Fruit fly (Drosophila melanogaster): ENCODE measurements around the gene Blos3.

The Blos3 gene

dm6 chr3L:18833234-18833633 is 36.8 kb upstream of the Blos3 start (continued):
- TF ChIP-seq CG9437 (GFP tag; optimal IDR thresholded peaks at IDR 0.05) (no peak), CG34376 (GFP tag; optimal IDR thresholded peaks at IDR 0.05) (no peak), Dek (tag; optimal IDR thresholded peaks at IDR 0.05) (peak; percentile 45), eyg (GFP tag; optimal IDR thresholded peaks at IDR 0.05) (no peak), Dref (GFP tag; IDR thresholded peaks at IDR 0.05) (no peak), sens-2 (GFP tag; IDR thresholded peaks at IDR 0.05) (no peak), CG2875 (GFP tag; optimal IDR thresholded peaks at IDR 0.05) (peak; percentile 5), kni (GFP tag; optimal IDR thresholded peaks at IDR 0.05) (no peak), BtbVII (GFP tag; optimal IDR thresholded peaks at IDR 0.05) (peak; percentile 41), gce (GFP tag; IDR thresholded peaks at IDR 0.05) (no peak), Lpt (GFP tag; optimal IDR thresholded peaks at IDR 0.05) (no peak), CG8944 (GFP tag; optimal IDR thresholded peaks at IDR 0.05) (no peak), abd-A (tag; optimal IDR thresholded peaks at IDR 0.05) (no peak), sens (GFP tag) (peak; percentile 43), HmgD (GFP tag; optimal IDR thresholded peaks at IDR 0.05) (no peak), dimm (GFP tag; IDR thresholded peaks at IDR 0.05) (no peak), CG3407 (GFP tag; optimal IDR thresholded peaks at IDR 0.05) (no peak), CG4282 (GFP tag; optimal IDR thresholded peaks at IDR 0.05) (no peak), wdn (GFP tag; IDR thresholded peaks at IDR 0.05) (no peak), PHDP (tag; optimal IDR thresholded peaks at IDR 0.05) (peak; percentile 53), CkIIα-i1 (GFP tag; IDR thresholded peaks at IDR 0.05) (no peak), CG9727 (GFP tag; optimal IDR thresholded peaks at IDR 0.05) (peak; percentile 4), CG3995 (GFP tag; optimal IDR thresholded peaks at IDR 0.05) (no peak), Rx (GFP tag; IDR thresholded peaks at IDR 0.05) (no peak), CG17568 (GFP tag; optimal IDR thresholded peaks at IDR 0.05) (peak; percentile 35), fu2 (GFP tag; optimal IDR thresholded peaks at IDR 0.05) (no peak), Hmx (GFP tag; optimal IDR thresholded peaks at IDR 0.05) (no peak), CG18011 (GFP tag; optimal IDR thresholded peaks at IDR 0.05) (no peak), CG2199 (GFP tag; IDR thresholded peaks at IDR 0.05) (0 out of 3 replicates have a peak, but pooled peaks have one; percentile 49), CG34422 (GFP tag; IDR thresholded peaks at IDR 0.05) (no peak), bab2 (GFP tag; optimal IDR thresholded peaks at IDR 0.05) (peak; percentile 31), CG15073 (GFP tag; optimal IDR thresholded peaks at IDR 0.05) (no peak), CG12659 (GFP tag; optimal IDR thresholded peaks at IDR 0.05) (peak; percentile 32), tgo (GFP tag; IDR thresholded peaks at IDR 0.05) (no peak), CG11696 (GFP tag; IDR thresholded peaks at IDR 0.05) (no peak), Deaf1 (tag; optimal IDR thresholded peaks at IDR 0.05) (peak; percentile 14), CG11456 (GFP tag; IDR thresholded peaks at IDR 0.05) (no peak), CG8089 (GFP tag; optimal IDR thresholded peaks at IDR 0.05) (no peak)

DNA sequence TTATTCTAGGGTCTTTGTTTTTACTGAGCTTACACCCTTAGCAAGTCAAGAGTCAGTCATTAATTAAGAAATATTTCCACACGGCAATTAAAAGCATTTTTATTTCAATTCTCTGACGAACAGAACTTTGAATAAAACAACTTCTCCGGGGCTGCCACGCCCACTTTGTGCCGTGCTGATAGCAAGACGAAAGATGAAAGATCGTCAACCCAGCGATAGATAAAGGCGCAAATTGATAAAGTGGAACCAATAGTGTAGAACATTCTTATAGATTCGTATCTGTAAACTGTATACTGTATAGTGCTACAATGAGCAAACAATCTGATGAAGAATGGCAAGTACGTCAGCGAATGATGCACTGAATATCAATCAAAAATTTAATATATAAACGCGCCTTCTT is 35.1 kb upstream of the Blos3 start:
- TF ChIP-seq caup (GFP tag; optimal IDR thresholded peaks at IDR 0.05; ENCODE audit: severe bottlenecking) (peak; percentile 0), grn (GFP tag; optimal IDR thresholded peaks at IDR 0.05) (peak; percentile 73), Mad (GFP tag; optimal IDR thresholded peaks at IDR 0.05) (no peak), Nf-YC (tag; optimal IDR thresholded peaks at IDR 0.05) (no peak), CG6683 (GFP tag; optimal IDR thresholded peaks at IDR 0.05) (no peak), sd (tag; optimal IDR thresholded peaks at IDR 0.05) (no peak), otp (GFP tag; IDR thresholded peaks at IDR 0.05) (no peak), CG3065 (GFP tag; optimal IDR thresholded peaks at IDR 0.05) (peak; percentile 53), crc (GFP tag; optimal IDR thresholded peaks at IDR 0.05) (no peak), btn (GFP tag; optimal IDR thresholded peaks at IDR 0.05) (no peak), MBD-R2 (GFP tag; IDR thresholded peaks at IDR 0.05) (no peak), Eip74EF (GFP tag; optimal IDR thresholded peaks at IDR 0.05) (no peak), CG16813 (GFP tag; IDR thresholded peaks at IDR 0.05; ENCODE audit: partially characterized antibody) (no peak), CG16779 (GFP tag; IDR thresholded peaks at IDR 0.05) (no peak), CG31441 (GFP tag; IDR thresholded peaks at IDR 0.05) (no peak), kah (GFP tag; optimal IDR thresholded peaks at IDR 0.05) (no peak), Hmx (GFP tag; optimal IDR thresholded peaks at IDR 0.05) (no peak)
